Worm (Caenorhabditis elegans): ENCODE measurements around the gene seip-1.

seip-1 gene

DNA sequence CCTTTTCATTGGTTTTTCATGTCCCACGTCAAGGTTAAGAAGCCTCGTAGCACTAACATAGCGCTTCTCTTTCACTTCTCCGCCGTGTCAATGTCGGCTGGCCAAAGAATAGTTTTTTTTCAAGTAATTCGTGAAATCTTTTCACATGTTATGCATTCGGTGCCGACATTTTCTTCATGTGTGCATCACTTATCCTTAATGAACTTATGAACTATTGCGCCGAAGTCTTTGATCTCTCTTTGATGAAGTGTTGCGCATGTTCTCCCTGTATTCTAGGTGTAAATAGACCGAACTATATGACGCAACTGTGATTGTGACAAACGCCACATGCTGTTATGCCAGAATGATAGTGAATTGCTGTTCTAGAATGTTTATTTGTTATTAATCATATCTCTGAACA is 31.0 kb downstream of the seip-1 start:
- no peak for TF ChIP-seq ama-1 (optimal IDR thresholded peaks at IDR 0.05)
- no peak for TF ChIP-seq hmbx-1 (tag; optimal IDR thresholded peaks at IDR 0.05)
- TF ChIP-seq hnd-1 (tag; optimal IDR thresholded peaks at IDR 0.05): no peak
- TF ChIP-seq aly-1 (tag; optimal IDR thresholded peaks at IDR 0.05): no peak
- no peak for TF ChIP-seq F13C5.2 (tag; optimal IDR thresholded peaks at IDR 0.05)
- no peak for TF ChIP-seq scrt-1 (GFP tag; IDR thresholded peaks at IDR 0.05)
- TF ChIP-seq B0310.2 (tag; optimal IDR thresholded peaks at IDR 0.05): no peak
- no peak for TF ChIP-seq tbx-37 (GFP tag; conservative IDR thresholded peaks at IDR 0.05)
- no peak for TF ChIP-seq hmg-4 (GFP tag; optimal IDR thresholded peaks at IDR 0.05)
- no peak for TF ChIP-seq flt-1 (GFP tag; IDR thresholded peaks at IDR 0.05)
- TF ChIP-seq pes-1 (GFP tag; IDR thresholded peaks at IDR 0.05): no peak
- TF ChIP-seq sea-1 (GFP tag; conservative IDR thresholded peaks at IDR 0.05): no peak
- no peak for TF ChIP-seq ceh-13 (GFP tag; optimal IDR thresholded peaks at IDR 0.05)
- TF ChIP-seq ets-7 (tag; optimal IDR thresholded peaks at IDR 0.05): no peak
- TF ChIP-seq tra-4 (tag; optimal IDR thresholded peaks at IDR 0.05): no peak
- no peak for TF ChIP-seq tbx-11 (GFP tag; IDR thresholded peaks at IDR 0.05)
- no peak for TF ChIP-seq ceh-36 (tag; optimal IDR thresholded peaks at IDR 0.05)

DNA sequence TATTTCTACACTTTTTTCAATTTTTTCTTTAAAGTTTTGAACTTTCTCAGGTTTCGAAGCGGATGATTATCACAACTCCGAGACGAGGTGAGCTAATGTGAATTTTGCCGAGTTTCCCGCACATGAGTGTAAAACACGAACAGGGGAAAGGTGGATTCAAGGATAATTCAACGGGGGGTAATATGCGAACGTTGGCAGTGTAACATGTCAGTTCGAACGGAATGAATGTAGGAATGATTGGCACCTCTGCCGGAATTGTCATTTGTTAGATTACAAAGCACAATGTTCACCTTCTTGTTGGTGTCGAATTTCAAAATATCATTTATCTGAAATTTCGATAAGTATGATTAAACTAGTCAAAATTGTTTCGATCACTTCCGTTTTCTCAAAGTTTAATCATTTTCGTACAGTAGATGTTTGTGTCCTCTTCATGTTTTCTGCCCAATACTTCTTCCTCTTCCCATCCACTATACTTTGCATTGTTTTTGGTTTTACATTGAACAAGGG is 34.0 kb downstream of the seip-1 start, which contains the start of gene picc-1:
TSS of gene picc-1 (plus strand) at position 51 of the 507 bp plus-strand sequence.
- no peak for TF ChIP-seq ceh-13 (GFP tag; optimal IDR thresholded peaks at IDR 0.05)
- no peak for TF ChIP-seq sea-1 (GFP tag; conservative IDR thresholded peaks at IDR 0.05)
- TF ChIP-seq B0310.2 (tag; optimal IDR thresholded peaks at IDR 0.05): no peak
- TF ChIP-seq hmg-4 (GFP tag; optimal IDR thresholded peaks at IDR 0.05): no peak
- no peak for TF ChIP-seq tra-4 (tag; optimal IDR thresholded peaks at IDR 0.05)
- no peak for TF ChIP-seq aly-1 (tag; optimal IDR thresholded peaks at IDR 0.05)

DNA sequence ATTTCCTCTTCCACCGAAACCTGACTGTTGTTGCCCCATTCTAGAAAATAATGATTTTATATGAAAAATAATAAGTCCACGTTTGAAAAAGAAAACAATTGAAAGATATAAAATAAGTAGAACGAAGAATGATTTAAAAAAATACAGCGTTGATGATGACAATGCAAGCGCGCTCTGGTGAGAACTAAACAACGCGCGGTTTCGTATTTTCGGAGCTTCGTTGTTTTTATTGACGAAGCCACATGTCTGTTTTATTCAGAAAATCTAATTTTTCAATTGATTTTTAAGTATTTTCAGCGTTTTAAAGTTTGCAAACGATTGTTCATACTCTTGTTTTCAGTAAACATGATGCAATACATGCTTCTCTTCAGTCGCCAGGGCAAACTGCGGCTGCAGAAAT is 35.4 kb downstream of the seip-1 start, which contains the start of the genes rpt-2 and aps-1:
TSS of gene rpt-2 (minus strand) at position 40 of the 400 bp plus-strand sequence.
TSS of gene aps-1 (plus strand) at position 341 of the 400 bp plus-strand sequence.
- TF ChIP-seq F13C5.2 (tag; optimal IDR thresholded peaks at IDR 0.05) (peak; percentile 48), scrt-1 (GFP tag; IDR thresholded peaks at IDR 0.05) (no peak)

DNA sequence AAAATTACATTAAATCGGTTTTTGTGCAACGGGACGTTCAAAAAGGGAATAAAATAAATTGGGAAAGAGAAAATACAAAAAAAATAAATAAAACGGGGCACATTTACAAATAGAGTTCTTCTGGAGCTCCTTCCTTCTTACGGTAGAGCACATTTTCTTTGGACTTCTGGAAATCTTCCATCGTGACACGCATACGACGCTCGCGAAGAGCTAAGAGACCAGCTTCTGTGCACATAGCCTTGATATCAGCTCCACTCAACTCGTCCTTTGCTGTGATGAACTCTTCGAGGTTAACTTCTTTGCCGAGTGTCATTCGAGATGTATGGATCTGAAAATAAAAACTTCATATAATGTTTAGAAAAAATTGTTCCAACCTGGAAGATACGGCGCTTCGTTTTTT is 36.9 kb downstream of the seip-1 start:
- TF ChIP-seq ceh-36 (tag; optimal IDR thresholded peaks at IDR 0.05): no peak
- TF ChIP-seq ceh-13 (GFP tag; optimal IDR thresholded peaks at IDR 0.05): no peak
- TF ChIP-seq F13C5.2 (tag; optimal IDR thresholded peaks at IDR 0.05): no peak
- TF ChIP-seq ets-7 (tag; optimal IDR thresholded peaks at IDR 0.05): no peak
- no peak for TF ChIP-seq aly-1 (tag; optimal IDR thresholded peaks at IDR 0.05)
- TF ChIP-seq scrt-1 (GFP tag; IDR thresholded peaks at IDR 0.05): no peak
- no peak for TF ChIP-seq sea-1 (GFP tag; conservative IDR thresholded peaks at IDR 0.05)
- no peak for TF ChIP-seq hmg-4 (GFP tag; optimal IDR thresholded peaks at IDR 0.05)
- no peak for TF ChIP-seq hnd-1 (tag; optimal IDR thresholded peaks at IDR 0.05)
- TF ChIP-seq tra-4 (tag; optimal IDR thresholded peaks at IDR 0.05): no peak
- no peak for TF ChIP-seq tbx-37 (GFP tag; conservative IDR thresholded peaks at IDR 0.05)
- TF ChIP-seq flt-1 (GFP tag; IDR thresholded peaks at IDR 0.05): no peak
- no peak for TF ChIP-seq tbx-11 (GFP tag; IDR thresholded peaks at IDR 0.05)
- no peak for TF ChIP-seq pes-1 (GFP tag; IDR thresholded peaks at IDR 0.05)
- no peak for TF ChIP-seq B0310.2 (tag; optimal IDR thresholded peaks at IDR 0.05)

DNA sequence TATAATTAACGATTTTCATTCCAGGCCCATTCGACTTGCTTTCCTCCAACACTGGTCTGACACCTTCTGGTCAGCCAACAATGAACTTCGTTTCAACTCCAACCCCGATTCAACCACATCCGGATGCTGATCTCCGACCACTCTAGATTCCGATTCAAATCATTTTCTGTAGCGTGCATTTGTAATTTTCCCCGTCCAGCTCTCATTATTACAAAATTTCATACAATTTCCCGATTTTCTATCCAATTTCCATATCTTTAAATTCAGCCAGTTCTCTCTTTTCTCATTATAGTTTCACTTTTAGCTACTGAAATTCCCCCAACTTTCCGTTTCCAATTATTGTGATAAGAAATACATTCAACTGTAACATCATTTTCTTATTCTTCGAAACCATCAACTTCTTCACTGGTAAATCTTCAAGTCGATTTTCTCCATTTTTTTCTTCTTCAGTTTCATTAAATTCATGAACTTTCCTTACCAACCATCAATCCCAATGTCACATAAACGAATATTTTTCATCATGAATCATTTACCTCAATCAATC is 37.4 kb downstream of the seip-1 start:
- TF ChIP-seq hmbx-1 (tag; optimal IDR thresholded peaks at IDR 0.05) (no peak), F13C5.2 (tag; optimal IDR thresholded peaks at IDR 0.05) (no peak), hmg-4 (GFP tag; optimal IDR thresholded peaks at IDR 0.05) (no peak), B0310.2 (tag; optimal IDR thresholded peaks at IDR 0.05) (no peak), ceh-13 (GFP tag; optimal IDR thresholded peaks at IDR 0.05) (no peak), pes-1 (GFP tag; IDR thresholded peaks at IDR 0.05) (no peak), flt-1 (GFP tag; IDR thresholded peaks at IDR 0.05) (no peak), aly-1 (tag; optimal IDR thresholded peaks at IDR 0.05) (no peak), tbx-11 (GFP tag; IDR thresholded peaks at IDR 0.05) (no peak), tbx-37 (GFP tag; conservative IDR thresholded peaks at IDR 0.05) (no peak), tra-4 (tag; optimal IDR thresholded peaks at IDR 0.05) (no peak), hnd-1 (tag; optimal IDR thresholded peaks at IDR 0.05) (no peak), sea-1 (GFP tag; conservative IDR thresholded peaks at IDR 0.05) (no peak), ets-7 (tag; optimal IDR thresholded peaks at IDR 0.05) (no peak), ama-1 (optimal IDR thresholded peaks at IDR 0.05) (no peak)

DNA sequence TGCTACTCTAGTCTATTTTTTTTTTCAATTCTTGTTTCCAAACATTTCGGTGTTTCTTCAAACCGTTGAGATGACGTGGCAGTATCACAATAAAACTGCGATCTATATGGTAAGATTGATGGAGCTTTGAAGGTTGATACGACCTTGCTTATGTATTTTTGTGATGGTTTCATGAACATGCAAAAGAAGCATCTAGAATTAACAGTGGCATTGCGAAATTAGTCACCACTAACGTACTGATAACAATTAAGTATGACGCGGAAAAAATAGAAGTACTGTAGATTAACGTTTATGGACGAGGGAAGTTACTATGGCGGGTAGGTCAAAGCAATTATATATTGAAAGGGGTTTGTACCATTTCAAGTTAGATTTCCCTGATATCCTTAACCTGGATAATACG is 40.6 kb downstream of the seip-1 start:
- TF ChIP-seq scrt-1 (GFP tag; IDR thresholded peaks at IDR 0.05) (no peak), ceh-13 (GFP tag; optimal IDR thresholded peaks at IDR 0.05) (no peak), hmg-4 (GFP tag; optimal IDR thresholded peaks at IDR 0.05) (no peak), hnd-1 (tag; optimal IDR thresholded peaks at IDR 0.05) (no peak), ceh-36 (tag; optimal IDR thresholded peaks at IDR 0.05) (no peak), sea-1 (GFP tag; conservative IDR thresholded peaks at IDR 0.05) (no peak), B0310.2 (tag; optimal IDR thresholded peaks at IDR 0.05) (no peak), flt-1 (GFP tag; IDR thresholded peaks at IDR 0.05) (no peak), aly-1 (tag; optimal IDR thresholded peaks at IDR 0.05) (no peak), tra-4 (tag; optimal IDR thresholded peaks at IDR 0.05) (no peak), pes-1 (GFP tag; IDR thresholded peaks at IDR 0.05) (no peak), tbx-11 (GFP tag; IDR thresholded peaks at IDR 0.05) (no peak), hmbx-1 (tag; optimal IDR thresholded peaks at IDR 0.05) (no peak), F13C5.2 (tag; optimal IDR thresholded peaks at IDR 0.05) (no peak), ama-1 (optimal IDR thresholded peaks at IDR 0.05) (no peak), tbx-37 (GFP tag; conservative IDR thresholded peaks at IDR 0.05) (no peak), ets-7 (tag; optimal IDR thresholded peaks at IDR 0.05) (no peak)

DNA sequence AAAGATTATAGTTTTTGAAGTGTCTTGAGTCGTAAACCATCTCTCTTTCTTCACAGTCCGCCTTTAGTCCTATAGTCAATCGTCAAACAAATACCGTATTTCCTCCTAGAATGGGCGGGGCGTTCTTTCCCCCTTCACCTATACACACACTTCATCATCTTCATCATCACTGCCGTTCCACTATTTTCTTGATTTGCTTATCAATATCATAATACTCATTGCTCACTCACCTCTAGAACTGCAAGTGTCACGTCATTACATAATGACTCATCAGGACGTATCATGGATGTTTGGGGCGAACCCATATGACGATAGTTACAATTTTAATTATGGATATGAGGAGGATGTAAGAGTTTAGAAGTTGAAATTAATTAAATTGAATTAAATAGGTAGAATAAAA is 42.4 kb downstream of the seip-1 start:
- no peak for TF ChIP-seq tbx-11 (GFP tag; IDR thresholded peaks at IDR 0.05)
- no peak for TF ChIP-seq F13C5.2 (tag; optimal IDR thresholded peaks at IDR 0.05)

DNA sequence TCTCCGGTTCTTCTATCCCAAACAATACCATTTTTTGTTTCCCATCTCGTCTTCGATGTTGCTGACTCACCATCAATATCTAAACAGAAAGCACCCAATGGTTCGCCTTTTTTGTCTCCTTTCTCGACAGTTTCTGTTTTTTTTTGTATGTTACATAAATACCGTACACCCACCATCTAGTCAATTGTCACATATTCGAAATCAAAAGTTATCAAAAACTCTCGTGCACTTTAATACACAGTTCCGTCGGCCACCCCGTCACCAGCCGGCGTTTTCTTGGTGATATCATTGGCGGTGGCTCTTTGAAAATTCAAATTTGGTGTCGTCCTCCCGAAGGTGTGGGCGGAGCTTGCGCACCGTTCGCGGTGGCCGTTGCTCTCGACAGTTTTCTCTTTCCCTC is 45.1 kb downstream of the seip-1 start:
- TF ChIP-seq scrt-1 (GFP tag; IDR thresholded peaks at IDR 0.05) (no peak), B0310.2 (tag; optimal IDR thresholded peaks at IDR 0.05) (no peak), hmbx-1 (tag; optimal IDR thresholded peaks at IDR 0.05) (no peak), hnd-1 (tag; optimal IDR thresholded peaks at IDR 0.05) (no peak), pes-1 (GFP tag; IDR thresholded peaks at IDR 0.05) (no peak), flt-1 (GFP tag; IDR thresholded peaks at IDR 0.05) (no peak), ceh-36 (tag; optimal IDR thresholded peaks at IDR 0.05) (no peak), F13C5.2 (tag; optimal IDR thresholded peaks at IDR 0.05) (no peak), aly-1 (tag; optimal IDR thresholded peaks at IDR 0.05) (no peak), ets-7 (tag; optimal IDR thresholded peaks at IDR 0.05) (no peak), sea-1 (GFP tag; conservative IDR thresholded peaks at IDR 0.05) (no peak), hmg-4 (GFP tag; optimal IDR thresholded peaks at IDR 0.05) (no peak), tra-4 (tag; optimal IDR thresholded peaks at IDR 0.05) (no peak), tbx-11 (GFP tag; IDR thresholded peaks at IDR 0.05) (no peak), ama-1 (optimal IDR thresholded peaks at IDR 0.05) (no peak)

All from whole organism, early embryonic.